Fruit fly (Drosophila melanogaster) whole organism, embryonic: ENCODE results near the gene Inx7.

Experiments
- ATbp ChIP-seq: fragments of 200-800 bp; sonication (Bioruptor generic); optimal IDR thresholded peaks from 2 replicates; lab custom pipeline; 2017; ENCODE audit warnings: missing biosample characterization, mild to moderate bottlenecking, missing genetic modification characterization, missing genetic modification reagents
- Blimp-1 ChIP-seq: fragments of 200-800 bp; sonication (Bioruptor generic); optimal IDR thresholded peaks from 3 replicates; lab custom pipeline; 2018; ENCODE audit warnings: missing biosample characterization, missing genetic modification characterization, mild to moderate bottlenecking, moderate library complexity, missing genetic modification reagents
- BtbVII ChIP-seq: fragments of 200-800 bp; sonication (Bioruptor generic); optimal IDR thresholded peaks from 3 replicates; lab custom pipeline; 2017; ENCODE audit warnings: missing biosample characterization, mild to moderate bottlenecking, missing genetic modification characterization
- CG10267 ChIP-seq: fragments of 200-800 bp; sonication (Bioruptor generic); optimal IDR thresholded peaks from 2 replicates; lab custom pipeline; 2018; ENCODE audit warnings: missing biosample characterization, mild to moderate bottlenecking, missing genetic modification characterization, moderate library complexity
- CG10431 ChIP-seq: fragments of 200-800 bp; sonication (Bioruptor generic); optimal IDR thresholded peaks from 3 replicates; lab custom pipeline; 2018; ENCODE audit warnings: missing biosample characterization, mild to moderate bottlenecking, missing genetic modification characterization
- CG11398 ChIP-seq: fragments of 200-800 bp; sonication (Bioruptor generic); optimal IDR thresholded peaks from 2 replicates; lab custom pipeline; 2016; ENCODE audit warnings: missing biosample characterization, missing genetic modification characterization
- CG12071 ChIP-seq: fragments of 200-800 bp; sonication (Bioruptor generic); optimal IDR thresholded peaks from 3 replicates; lab custom pipeline; 2018; ENCODE audit warnings: missing biosample characterization, mild to moderate bottlenecking, missing genetic modification characterization
- CG13287 ChIP-seq: fragments of 200-800 bp; sonication (Bioruptor generic); IDR thresholded peaks from 2 replicates; pipeline ENCODE4 v1.3.6; 2022; ENCODE audit warnings: missing biosample characterization, missing genetic modification characterization; ENCODE audit not compliant: partially characterized antibody
- CG15479 ChIP-seq: fragments of 200-800 bp; sonication (Bioruptor generic); optimal IDR thresholded peaks from 3 replicates; lab custom pipeline; 2019; ENCODE audit warnings: missing biosample characterization, mild to moderate bottlenecking, missing genetic modification characterization, moderate library complexity
- CG15514 ChIP-seq: fragments of 200-800 bp; sonication (Bioruptor generic); optimal IDR thresholded peaks from 3 replicates; lab custom pipeline; 2017; ENCODE audit warnings: missing biosample characterization, missing genetic modification characterization, mild to moderate bottlenecking, moderate library complexity, missing genetic modification reagents
- CG16779 ChIP-seq: fragments of 200-800 bp; sonication (Bioruptor generic); IDR thresholded peaks from 2 replicates; pipeline ENCODE4 v1.3.6; 2022; ENCODE audit warnings: missing biosample characterization, missing genetic modification characterization
- CG16815 ChIP-seq: fragments of 200-800 bp; sonication (Bioruptor generic); optimal IDR thresholded peaks from 3 replicates; lab custom pipeline; 2017; ENCODE audit warnings: missing biosample characterization, mild to moderate bottlenecking, missing genetic modification characterization
- CG17186 ChIP-seq: fragments of 200-800 bp; sonication (Bioruptor generic); optimal IDR thresholded peaks from 3 replicates; lab custom pipeline; 2017; ENCODE audit warnings: missing biosample characterization, missing genetic modification reagents, missing genetic modification characterization
- CG17361 ChIP-seq: fragments of 200-800 bp; sonication (Bioruptor generic); IDR thresholded peaks from 3 replicates; pipeline ENCODE4 v1.3.6; 2022; ENCODE audit warnings: missing biosample characterization, missing genetic modification characterization
- CG18619 ChIP-seq: fragments of 200-800 bp; sonication (Bioruptor generic); optimal IDR thresholded peaks from 3 replicates; lab custom pipeline; 2017; ENCODE audit warnings: missing biosample characterization, mild to moderate bottlenecking, missing genetic modification characterization
- CG34224 ChIP-seq: fragments of 200-800 bp; sonication (Bioruptor generic); IDR thresholded peaks from 3 replicates; pipeline ENCODE4 v1.3.6; 2022; ENCODE audit warnings: missing biosample characterization, missing genetic modification characterization; ENCODE audit not compliant: partially characterized antibody
- CG34376 ChIP-seq: fragments of 200-800 bp; sonication (Bioruptor generic); optimal IDR thresholded peaks from 2 replicates; lab custom pipeline; 2018; ENCODE audit warnings: missing biosample characterization, mild to moderate bottlenecking, missing genetic modification characterization
- CG3847 ChIP-seq: fragments of 200-800 bp; sonication (Bioruptor generic); IDR thresholded peaks from 2 replicates; pipeline ENCODE4 v1.3.6; 2022; ENCODE audit warnings: missing biosample characterization, missing genetic modification characterization
- CG4404 ChIP-seq: fragments of 200-800 bp; sonication (Bioruptor generic); IDR thresholded peaks from 2 replicates; pipeline ENCODE4 v1.3.6; 2022; ENCODE audit warnings: missing biosample characterization, missing genetic modification characterization
- CG7372 ChIP-seq: fragments of 200-800 bp; sonication (Bioruptor generic); IDR thresholded peaks from 2 replicates; pipeline ENCODE4 v1.3.6; 2022; ENCODE audit warnings: missing biosample characterization, missing genetic modification characterization
- CG8290 ChIP-seq, 3 experiments: fragments of 200-800 bp; sonication (Bioruptor generic); optimal IDR thresholded peaks; 2 replicates each; lab custom pipeline; 2016 to 2019; ENCODE audit warnings: missing biosample characterization in 3 of 3, missing genetic modification characterization in 3 of 3, mild to moderate bottlenecking in 2 of 3, moderate library complexity in 1 of 3
- CG9727 ChIP-seq: fragments of 200-800 bp; sonication (Bioruptor generic); optimal IDR thresholded peaks from 3 replicates; lab custom pipeline; 2017; ENCODE audit warnings: missing biosample characterization, mild to moderate bottlenecking, missing genetic modification characterization
- CoRest ChIP-seq: fragments of 200-800 bp; sonication (Bioruptor generic); optimal IDR thresholded peaks from 3 replicates; lab custom pipeline; 2018; ENCODE audit warnings: missing biosample characterization, mild to moderate bottlenecking, missing genetic modification characterization, moderate library complexity
- Ets97D ChIP-seq: fragments of 200-800 bp; sonication (Bioruptor generic); optimal IDR thresholded peaks from 3 replicates; lab custom pipeline; 2016; ENCODE audit warnings: missing biosample characterization, missing genetic modification characterization
- Hey ChIP-seq: fragments of 200-800 bp; sonication (Bioruptor generic); optimal IDR thresholded peaks from 3 replicates; lab custom pipeline; 2018; ENCODE audit warnings: missing biosample characterization, mild to moderate bottlenecking, missing genetic modification characterization
- Hr78 ChIP-seq, 2 experiments: fragments of 200-800 bp in 1 of 2; fragments of >200 bp in 1 of 2; sonication (Bioruptor generic) in 1 of 2; optimal IDR thresholded peaks; 2 replicates each; lab custom pipeline; 2017 to 2019; ENCODE audit warnings: missing biosample characterization in 2 of 2, missing genetic modification characterization in 2 of 2, mild to moderate bottlenecking in 1 of 2, moderate library complexity in 1 of 2
- MBD-R2 ChIP-seq: fragments of 200-800 bp; sonication (Bioruptor generic); IDR thresholded peaks from 2 replicates; pipeline ENCODE4 v1.3.6; 2022; ENCODE audit warnings: missing biosample characterization, missing genetic modification characterization
- MESR4 ChIP-seq: fragments of 200-800 bp; sonication (Bioruptor generic); optimal IDR thresholded peaks from 2 replicates; lab custom pipeline; 2018; ENCODE audit warnings: missing biosample characterization, mild to moderate bottlenecking, missing genetic modification characterization, moderate library complexity
- Oaz ChIP-seq: fragments of 200-800 bp; sonication (Bioruptor generic); IDR thresholded peaks from 2 replicates; pipeline ENCODE4 v1.3.6; 2022; ENCODE audit warnings: missing biosample characterization, missing genetic modification characterization
- Opbp ChIP-seq: fragments of 200-800 bp; sonication (Bioruptor generic); IDR thresholded peaks from 3 replicates; pipeline ENCODE4 v1.3.6; 2022; ENCODE audit warnings: missing biosample characterization, missing genetic modification characterization; ENCODE audit not compliant: partially characterized antibody
- Ravus ChIP-seq: fragments of 200-800 bp; sonication (Bioruptor generic); IDR thresholded peaks from 2 replicates; pipeline ENCODE4 v1.3.6; 2022; ENCODE audit warnings: missing biosample characterization, missing genetic modification characterization
- Sin3A ChIP-seq: fragments of >200 bp; optimal IDR thresholded peaks from 2 replicates; lab custom pipeline; 2018
- TFAM ChIP-seq: fragments of 200-800 bp; sonication (Bioruptor generic); optimal IDR thresholded peaks from 2 replicates; lab custom pipeline; 2017; ENCODE audit warnings: missing biosample characterization, missing genetic modification characterization, inconsistent platforms
- ase ChIP-seq: fragments of 200-800 bp; sonication (Bioruptor generic); IDR thresholded peaks from 3 replicates; pipeline ENCODE4 v1.3.6; 2022; ENCODE audit warnings: missing biosample characterization, missing genetic modification characterization
- ham ChIP-seq: fragments of 200-800 bp; sonication (Bioruptor generic); IDR thresholded peaks from 2 replicates; pipeline ENCODE4 v1.3.6; 2022; ENCODE audit warnings: missing biosample characterization, missing genetic modification characterization
- hbn ChIP-seq: fragments of 200-800 bp; sonication (Bioruptor generic); IDR thresholded peaks from 2 replicates; pipeline ENCODE4 v1.3.6; 2022; ENCODE audit warnings: missing biosample characterization, missing genetic modification characterization; ENCODE audit not compliant: partially characterized antibody
- ind ChIP-seq: fragments of 200-800 bp; sonication (Bioruptor generic); optimal IDR thresholded peaks from 3 replicates; lab custom pipeline; 2016; ENCODE audit warnings: missing biosample characterization, missing genetic modification characterization
- lbe ChIP-seq: fragments of 200-800 bp; sonication (Bioruptor generic); optimal IDR thresholded peaks from 2 replicates; lab custom pipeline; 2016; ENCODE audit warnings: missing biosample characterization, mild to moderate bottlenecking, missing genetic modification characterization
- lov ChIP-seq, 2 experiments: fragments of 200-800 bp in 1 of 2; fragments of >200 bp in 1 of 2; sonication (Bioruptor generic) in 1 of 2; IDR thresholded peaks in 1 of 2; optimal IDR thresholded peaks in 1 of 2; 2 replicates in 1 of 2; 3 replicates in 1 of 2; pipeline versions ENCODE4 v1.3.6 to Lab custom; 2017 to 2022; ENCODE audit warnings: missing biosample characterization in 1 of 2, missing genetic modification characterization in 1 of 2
- oc ChIP-seq: fragments of 200-800 bp; sonication (Bioruptor generic); optimal IDR thresholded peaks from 2 replicates; lab custom pipeline; 2018; ENCODE audit warnings: missing biosample characterization, mild to moderate bottlenecking, missing genetic modification characterization, moderate library complexity
- ro ChIP-seq: fragments of 200-800 bp; sonication (Bioruptor generic); IDR thresholded peaks from 2 replicates; pipeline ENCODE4 v1.3.6; 2022; ENCODE audit warnings: missing biosample characterization, missing genetic modification characterization
- sd ChIP-seq: fragments of 200-800 bp; sonication (Bioruptor generic); optimal IDR thresholded peaks from 3 replicates; lab custom pipeline; 2018; ENCODE audit warnings: missing biosample characterization, mild to moderate bottlenecking, missing genetic modification characterization, moderate library complexity
- slbo ChIP-seq: fragments of 200-800 bp; sonication (Bioruptor generic); IDR thresholded peaks from 2 replicates; pipeline ENCODE4 v1.3.6; 2022; ENCODE audit warnings: missing biosample characterization, missing genetic modification characterization
- slou ChIP-seq: fragments of 200-800 bp; sonication (Bioruptor generic); optimal IDR thresholded peaks from 3 replicates; lab custom pipeline; 2016; ENCODE audit warnings: missing biosample characterization, missing genetic modification characterization
- sob ChIP-seq: fragments of 200-800 bp; sonication (Bioruptor generic); IDR thresholded peaks from 2 replicates; pipeline ENCODE4 v1.3.6; 2022; ENCODE audit warnings: missing biosample characterization, missing genetic modification characterization
- trem ChIP-seq: fragments of 200-800 bp; optimal IDR thresholded peaks from 3 replicates; lab custom pipeline; 2019; ENCODE audit warnings: missing biosample characterization, mild to moderate bottlenecking, missing genetic modification characterization, moderate library complexity
- tx ChIP-seq: fragments of 200-800 bp; sonication (Bioruptor generic); optimal IDR thresholded peaks from 2 replicates; lab custom pipeline; 2016; ENCODE audit warnings: missing biosample characterization, missing genetic modification characterization
- z ChIP-seq: fragments of 200-800 bp; sonication (Bioruptor generic); IDR thresholded peaks from 3 replicates; pipeline ENCODE4 v1.3.6; 2022; ENCODE audit warnings: missing biosample characterization, missing genetic modification characterization

The Inx7 gene

dm6 chrX:7001135-7001769 lies 7.8 kb upstream of the Inx7 start (continued):
- TF ChIP-seq CG12071 (GFP tag; lab: Kevin White, UChicago) = no peak
- TF ChIP-seq ham = no peak
- peak; percentile 43 for TF ChIP-seq ATbp (GFP tag; lab: Kevin White, UChicago)
- TF ChIP-seq Opbp (GFP tag; lab: Robert Waterston, UW) = no peak
- TF ChIP-seq CG13287 (GFP tag; lab: Robert Waterston, UW) = no peak
- no peak for TF ChIP-seq CG11398
- TF ChIP-seq CG8290 (GFP tag; optimal IDR thresholded peaks at IDR 0.05; lab: Kevin White, UChicago) = no peak
- peak; percentile 1 to 9 for TF ChIP-seq CG8290 (tag; optimal IDR thresholded peaks at IDR 0.05; lab: Kevin White, UChicago)
- TF ChIP-seq CG3847 (GFP tag; lab: Robert Waterston, UW) = peak; percentile 44; the same call in 1 of the 2 replicates
- TF ChIP-seq Ets97D (GFP tag; lab: Kevin White, UChicago) = no peak
- 0 out of 3 replicates have a peak, but pooled peaks have one; percentile 23 for TF ChIP-seq ase (GFP tag; lab: Robert Waterston, UW)
- TF ChIP-seq CG7372 (GFP tag; lab: Robert Waterston, UW) = no peak
- no peak for TF ChIP-seq slou (GFP tag; lab: Kevin White, UChicago)
- TF ChIP-seq CG17361 = peak; percentile 72
- TF ChIP-seq CG10431 (GFP tag; lab: Kevin White, UChicago) = no peak
- TF ChIP-seq ro (GFP tag; lab: Robert Waterston, UW) = no peak
- peak; percentile 11; the same call in 1 of the 3 replicates for TF ChIP-seq z (GFP tag; lab: Robert Waterston, UW)
- no peak for TF ChIP-seq CG16815 (GFP tag; lab: Kevin White, UChicago)
- TF ChIP-seq MESR4 = no peak
- peak; percentile 57; the same call in 1 of the 2 replicates for TF ChIP-seq slbo
- no peak for TF ChIP-seq Oaz
- no peak for TF ChIP-seq sd (tag; lab: Kevin White, UChicago)
- TF ChIP-seq oc = peak; percentile 29
- peak; percentile 26; the same call in 1 of the 2 replicates for TF ChIP-seq MBD-R2 (GFP tag; lab: Robert Waterston, UW)
- TF ChIP-seq CG18619 (GFP tag; lab: Kevin White, UChicago) = peak; percentile 46
- TF ChIP-seq CG15479 (GFP tag; lab: Kevin White, UChicago) = peak; percentile 42
- no peak for TF ChIP-seq Ravus (GFP tag; lab: Robert Waterston, UW)
- peak; percentile 30 for TF ChIP-seq CG10267 (tag; lab: Kevin White, UChicago)
- TF ChIP-seq lov (optimal IDR thresholded peaks at IDR 0.05; lab: Kevin White, UChicago) = no peak
- no peak for TF ChIP-seq lov (GFP tag; IDR thresholded peaks at IDR 0.05; lab: Robert Waterston, UW)
- peak; percentile 55 for TF ChIP-seq CoRest (tag; lab: Kevin White, UChicago)
- no peak for TF ChIP-seq CG17186 (GFP tag; lab: Kevin White, UChicago)
- TF ChIP-seq tx (GFP tag; lab: Kevin White, UChicago) = no peak
- peak; percentile 43 for TF ChIP-seq Blimp-1 (GFP tag; lab: Kevin White, UChicago)
- no peak for TF ChIP-seq Hr78 (GFP tag; optimal IDR thresholded peaks at IDR 0.05; lab: Kevin White, UChicago)
- TF ChIP-seq CG16779 (GFP tag; lab: Robert Waterston, UW) = 0 out of 2 replicates have a peak, but pooled peaks have one; percentile 10
- TF ChIP-seq Sin3A (lab: Kevin White, UChicago) = no peak
- TF ChIP-seq CG9727 (GFP tag; lab: Kevin White, UChicago) = peak; percentile 53
- TF ChIP-seq BtbVII (GFP tag; lab: Kevin White, UChicago) = peak; percentile 9
- TF ChIP-seq lbe (GFP tag; lab: Kevin White, UChicago) = peak; percentile 39
- no peak for TF ChIP-seq TFAM (GFP tag; lab: Kevin White, UChicago)
- no peak for TF ChIP-seq Hey (tag; lab: Kevin White, UChicago)
- TF ChIP-seq hbn = no peak
- no peak for TF ChIP-seq CG34376 (GFP tag; lab: Kevin White, UChicago)
- TF ChIP-seq sob (GFP tag; lab: Robert Waterston, UW) = 0 out of 2 replicates have a peak, but pooled peaks have one; percentile 49
- no peak for TF ChIP-seq CG15514
- peak; percentile 23; the same call in 1 of the 2 replicates for TF ChIP-seq CG4404 (GFP tag; lab: Robert Waterston, UW)
- TF ChIP-seq ind (GFP tag; lab: Kevin White, UChicago) = peak; percentile 28
- no peak for TF ChIP-seq CG34224 (GFP tag; lab: Robert Waterston, UW)
- TF ChIP-seq trem (tag; lab: Kevin White, UChicago) = peak; percentile 42
